Worm (Caenorhabditis elegans): ENCODE measurements around the gene sftd-3.

Gene sftd-3

DNA sequence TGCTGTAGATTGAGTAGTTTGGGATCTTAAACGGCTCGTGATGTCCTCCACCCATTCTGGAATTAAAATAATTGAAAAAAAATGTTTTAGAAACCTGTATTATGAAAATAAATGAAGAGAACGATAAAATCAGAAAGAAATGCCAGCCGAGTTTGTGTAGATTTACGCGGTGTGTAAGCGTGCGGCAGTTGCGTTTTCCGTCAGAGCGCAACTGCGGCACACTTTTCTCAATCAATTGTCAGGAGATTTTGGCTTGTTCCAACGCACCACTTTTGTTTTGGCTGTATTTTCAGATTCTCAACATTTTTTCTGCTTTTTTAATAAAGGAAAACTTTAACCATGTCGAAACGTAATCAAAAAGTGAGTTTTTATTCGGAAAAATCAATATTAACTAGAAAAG lies 886 bp upstream of the sftd-3 start, which contains the start of the genes ndub-3 and C18E9.2:
Gene ndub-3, minus strand, starts transcription at position 56 of the 400 bp plus-strand sequence.
Gene C18E9.2, plus strand, starts transcription at position 172 of the 400 bp plus-strand sequence.
- 0 out of 2 replicates have a peak, but pooled peaks have one; percentile 48 for TF ChIP-seq ztf-23 (GFP tag; IDR thresholded peaks at IDR 0.05)
- no peak for TF ChIP-seq klf-2 (GFP tag; conservative IDR thresholded peaks at IDR 0.05)

DNA sequence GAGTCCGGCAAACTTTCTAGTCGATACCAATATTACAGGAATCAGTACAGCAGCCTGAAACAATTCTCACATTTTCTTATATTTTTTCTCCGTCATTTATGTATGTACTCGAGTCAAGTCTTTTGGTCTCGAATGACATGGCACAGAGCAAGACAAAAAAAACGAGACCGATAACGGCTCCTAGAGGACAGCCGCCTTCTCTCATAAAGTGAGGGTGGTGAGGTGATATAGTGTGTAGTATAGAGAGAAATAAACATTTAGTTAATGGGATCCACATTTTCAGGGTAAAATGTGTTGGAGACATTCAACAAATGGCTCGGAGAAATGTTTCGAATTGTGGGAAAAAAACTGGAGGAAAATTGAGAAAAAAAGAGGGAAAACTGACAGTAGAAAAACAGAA lies 1.7 kb downstream of the sftd-3 start:
- TF ChIP-seq ztf-23 (GFP tag; IDR thresholded peaks at IDR 0.05) (no peak), tab-1 (GFP tag; IDR thresholded peaks at IDR 0.05) (no peak), med-1 (GFP tag; optimal IDR thresholded peaks at IDR 0.05; ENCODE audit: insufficient read depth) (no peak), T22C8.4 (GFP tag; IDR thresholded peaks at IDR 0.05) (no peak), cog-1 (tag; optimal IDR thresholded peaks at IDR 0.05) (no peak), klf-2 (GFP tag; conservative IDR thresholded peaks at IDR 0.05) (no peak), flt-1 (GFP tag; IDR thresholded peaks at IDR 0.05) (no peak), ztf-29 (GFP tag; IDR thresholded peaks at IDR 0.05) (no peak), ref-1 (GFP tag; conservative IDR thresholded peaks at IDR 0.05) (no peak)

DNA sequence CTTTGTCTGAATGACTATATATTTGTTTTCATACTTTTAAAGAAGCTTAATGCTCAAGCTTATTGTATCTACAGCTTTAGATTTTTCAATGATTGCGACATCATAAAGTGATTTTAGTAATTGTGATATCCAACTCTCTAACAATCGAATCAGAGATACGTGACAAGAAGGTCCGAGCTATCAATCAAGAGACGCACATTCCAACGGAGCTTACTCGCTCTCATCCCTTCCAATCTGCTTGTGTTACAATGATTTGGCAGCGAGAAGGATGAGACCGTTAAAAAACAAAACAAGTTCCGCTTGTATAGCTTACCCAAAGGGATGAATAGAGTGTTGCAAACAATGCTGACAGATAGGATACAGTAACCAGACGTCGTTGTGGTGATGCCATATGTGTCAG lies 2.5 kb downstream of the sftd-3 start:
- TF ChIP-seq klf-2 (GFP tag; conservative IDR thresholded peaks at IDR 0.05) (no peak), ref-1 (GFP tag; conservative IDR thresholded peaks at IDR 0.05) (no peak), flt-1 (GFP tag; IDR thresholded peaks at IDR 0.05) (no peak), med-1 (GFP tag; optimal IDR thresholded peaks at IDR 0.05; ENCODE audit: insufficient read depth) (no peak), ztf-23 (GFP tag; IDR thresholded peaks at IDR 0.05) (no peak)

DNA sequence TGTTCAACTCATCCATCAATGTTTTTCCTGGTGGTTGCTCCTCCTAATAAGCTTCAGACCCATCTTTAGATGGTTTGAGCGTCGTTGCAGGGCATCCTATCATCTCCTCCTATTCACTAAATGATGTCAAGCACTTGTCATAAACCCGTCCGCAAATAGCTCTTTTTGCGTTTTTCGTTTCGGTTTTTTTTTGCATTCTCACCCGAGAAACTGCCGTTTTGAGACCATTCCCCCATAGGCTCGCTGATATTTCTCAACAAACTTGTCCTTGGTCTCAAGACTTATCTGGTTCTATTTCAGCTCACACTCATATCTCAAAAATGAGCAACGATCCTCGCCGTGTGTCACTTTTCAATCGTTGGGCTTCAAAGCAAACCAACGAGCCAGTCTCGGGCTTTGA lies 3.5 kb downstream of the sftd-3 start, which contains the start of gene cal-2:
Gene cal-2, plus strand, starts transcription at position 301 of the 400 bp plus-strand sequence.
- no peak for TF ChIP-seq ztf-29 (GFP tag; IDR thresholded peaks at IDR 0.05)

DNA sequence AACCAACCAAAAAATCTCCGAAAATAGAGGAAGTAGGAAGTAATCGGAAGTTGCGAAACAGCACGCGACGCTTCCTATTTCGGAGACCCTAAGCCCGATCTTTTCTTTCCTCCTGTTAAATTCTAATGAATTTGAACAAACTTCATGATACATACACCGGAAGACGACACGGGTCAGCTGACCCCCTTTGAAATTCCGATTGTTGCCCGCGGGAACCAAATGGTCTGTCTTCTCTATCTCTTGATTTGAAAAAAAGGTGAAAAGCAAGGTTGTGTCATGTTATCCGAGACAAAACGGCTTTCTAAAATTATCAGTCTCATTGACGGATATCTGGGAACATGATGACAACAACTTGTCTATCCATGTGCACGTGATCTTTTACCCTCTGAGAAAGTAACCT lies 4.9 kb downstream of the sftd-3 start:
- no peak for TF ChIP-seq ref-1 (GFP tag; conservative IDR thresholded peaks at IDR 0.05)
- no peak for TF ChIP-seq klf-2 (GFP tag; conservative IDR thresholded peaks at IDR 0.05)
- TF ChIP-seq flt-1 (GFP tag; IDR thresholded peaks at IDR 0.05): no peak
- no peak for TF ChIP-seq med-1 (GFP tag; optimal IDR thresholded peaks at IDR 0.05; ENCODE audit: insufficient read depth)
- no peak for TF ChIP-seq cog-1 (tag; optimal IDR thresholded peaks at IDR 0.05)
- TF ChIP-seq ztf-23 (GFP tag; IDR thresholded peaks at IDR 0.05): no peak
- TF ChIP-seq ztf-29 (GFP tag; IDR thresholded peaks at IDR 0.05): no peak

DNA sequence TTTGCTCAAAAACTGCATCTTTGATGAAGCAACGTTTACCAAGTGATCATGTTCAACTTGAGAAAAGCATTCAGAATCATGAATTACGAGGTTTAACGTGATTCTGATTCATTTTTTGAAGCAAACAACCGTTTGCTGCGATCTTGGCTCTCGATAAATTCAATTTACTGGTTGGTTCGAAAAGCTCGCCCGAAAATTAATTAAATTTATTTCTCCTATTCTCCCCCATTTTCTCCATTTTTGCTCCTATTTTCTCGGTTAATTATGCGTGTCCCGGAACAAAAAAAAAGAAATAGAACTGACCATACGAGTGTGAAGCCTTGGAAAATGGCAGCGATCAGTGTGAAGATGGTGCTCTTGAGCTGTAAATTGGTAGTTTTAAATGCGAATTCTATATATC lies 7.1 kb downstream of the sftd-3 start:
- TF ChIP-seq ztf-23 (GFP tag; IDR thresholded peaks at IDR 0.05) (no peak), tab-1 (GFP tag; IDR thresholded peaks at IDR 0.05) (no peak), ref-1 (GFP tag; conservative IDR thresholded peaks at IDR 0.05) (no peak), cog-1 (tag; optimal IDR thresholded peaks at IDR 0.05) (no peak), flt-1 (GFP tag; IDR thresholded peaks at IDR 0.05) (no peak), klf-2 (GFP tag; conservative IDR thresholded peaks at IDR 0.05) (no peak), med-1 (GFP tag; optimal IDR thresholded peaks at IDR 0.05; ENCODE audit: insufficient read depth) (no peak), ztf-29 (GFP tag; IDR thresholded peaks at IDR 0.05) (no peak)

DNA sequence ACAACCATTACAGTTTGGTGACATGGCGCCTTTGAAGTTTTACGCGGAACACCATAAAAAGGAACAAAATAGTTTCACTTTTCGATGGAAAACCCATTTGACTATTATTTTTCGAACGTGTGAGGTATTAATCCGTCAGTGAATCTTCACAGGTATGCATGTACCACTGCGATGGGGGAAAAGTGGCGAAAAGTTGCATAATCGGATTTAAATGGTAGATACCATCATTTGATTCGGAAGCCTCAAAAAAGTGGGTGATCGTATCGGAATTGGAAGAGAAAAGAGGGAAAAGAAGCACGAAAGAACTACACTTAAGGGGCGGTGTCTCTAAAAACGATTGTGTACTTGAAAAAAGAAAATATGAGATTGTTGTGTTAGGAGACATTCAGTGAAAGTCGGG lies 10.2 kb downstream of the sftd-3 start:
- TF ChIP-seq flt-1 (GFP tag; IDR thresholded peaks at IDR 0.05) (no peak), T22C8.4 (GFP tag; IDR thresholded peaks at IDR 0.05) (no peak), cog-1 (tag; optimal IDR thresholded peaks at IDR 0.05) (no peak), med-1 (GFP tag; optimal IDR thresholded peaks at IDR 0.05; ENCODE audit: insufficient read depth) (no peak), ztf-29 (GFP tag; IDR thresholded peaks at IDR 0.05) (no peak), ref-1 (GFP tag; conservative IDR thresholded peaks at IDR 0.05) (no peak), klf-2 (GFP tag; conservative IDR thresholded peaks at IDR 0.05) (no peak), ztf-23 (GFP tag; IDR thresholded peaks at IDR 0.05) (no peak)

DNA sequence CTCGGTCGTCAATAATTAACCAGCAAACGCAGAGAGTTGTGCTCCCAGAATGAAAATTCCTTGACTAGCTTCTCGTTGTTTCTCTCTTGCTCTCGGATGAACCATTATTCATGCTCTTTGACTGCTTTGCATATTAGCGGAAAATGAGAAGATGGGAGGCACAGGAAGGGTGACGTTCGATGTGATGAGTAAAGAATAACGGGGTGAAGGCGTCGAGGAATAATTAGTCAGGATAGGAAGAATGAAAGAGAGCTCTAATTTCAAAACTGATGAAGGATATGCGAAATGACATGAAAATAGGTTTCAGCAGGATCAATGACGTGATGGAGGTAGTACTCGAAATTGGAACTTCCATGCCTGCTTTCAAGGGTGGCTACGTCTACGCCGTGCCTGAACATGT lies 12.7 kb downstream of the sftd-3 start:
- TF ChIP-seq T22C8.4 (GFP tag; IDR thresholded peaks at IDR 0.05) (no peak), med-1 (GFP tag; optimal IDR thresholded peaks at IDR 0.05; ENCODE audit: insufficient read depth) (no peak), tab-1 (GFP tag; IDR thresholded peaks at IDR 0.05) (no peak), klf-2 (GFP tag; conservative IDR thresholded peaks at IDR 0.05) (no peak), ztf-29 (GFP tag; IDR thresholded peaks at IDR 0.05) (no peak), cog-1 (tag; optimal IDR thresholded peaks at IDR 0.05) (no peak), flt-1 (GFP tag; IDR thresholded peaks at IDR 0.05) (no peak), ref-1 (GFP tag; conservative IDR thresholded peaks at IDR 0.05) (no peak), ztf-23 (GFP tag; IDR thresholded peaks at IDR 0.05) (no peak)

DNA sequence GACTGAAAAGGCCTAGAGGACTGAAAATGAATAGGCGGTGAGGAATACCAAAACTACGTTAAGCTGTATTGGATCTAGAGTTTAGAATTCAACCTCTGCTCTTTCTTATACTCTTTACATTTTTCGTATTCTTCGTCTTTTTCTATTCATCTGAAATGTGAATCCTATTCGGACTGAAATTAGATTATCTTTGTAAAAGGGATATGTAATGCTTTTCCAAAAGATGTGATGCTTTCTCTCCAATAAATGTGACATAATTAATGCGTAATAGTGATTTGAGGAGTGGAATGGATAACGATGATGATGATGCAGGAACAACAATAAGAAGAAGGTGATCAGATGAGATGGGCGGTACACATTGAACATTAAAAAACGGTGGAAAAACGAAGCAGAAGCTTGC lies 15.3 kb downstream of the sftd-3 start:
- no peak for TF ChIP-seq ztf-29 (GFP tag; IDR thresholded peaks at IDR 0.05)
- no peak for TF ChIP-seq flt-1 (GFP tag; IDR thresholded peaks at IDR 0.05)
- no peak for TF ChIP-seq ztf-23 (GFP tag; IDR thresholded peaks at IDR 0.05)
- no peak for TF ChIP-seq ref-1 (GFP tag; conservative IDR thresholded peaks at IDR 0.05)
- TF ChIP-seq med-1 (GFP tag; optimal IDR thresholded peaks at IDR 0.05; ENCODE audit: insufficient read depth): no peak
- TF ChIP-seq klf-2 (GFP tag; conservative IDR thresholded peaks at IDR 0.05): no peak
- no peak for TF ChIP-seq tab-1 (GFP tag; IDR thresholded peaks at IDR 0.05)
- TF ChIP-seq cog-1 (tag; optimal IDR thresholded peaks at IDR 0.05): no peak
- TF ChIP-seq T22C8.4 (GFP tag; IDR thresholded peaks at IDR 0.05): no peak

DNA sequence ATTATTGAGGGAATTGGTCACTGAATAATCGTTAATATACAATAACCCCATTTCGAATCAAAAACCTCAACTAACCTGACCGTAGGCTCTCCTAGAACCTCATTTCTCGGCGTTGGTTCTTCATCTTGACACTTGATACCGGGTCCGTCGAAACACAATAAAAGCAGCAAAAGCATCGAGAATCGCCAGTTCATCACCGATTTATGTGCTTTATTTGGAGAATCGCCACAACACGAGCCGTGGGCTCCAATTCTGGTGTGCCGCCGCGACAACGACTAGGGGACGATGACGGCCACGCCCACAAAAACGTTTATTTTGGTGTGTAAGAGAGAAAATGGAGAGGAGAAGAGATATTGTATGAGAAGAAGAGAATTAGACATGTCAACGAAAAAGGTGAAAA lies 16.6 kb downstream of the sftd-3 start, which contains the start of gene cutl-15:
Gene cutl-15, minus strand, starts transcription at position 298 of the 400 bp plus-strand sequence.
- TF ChIP-seq cog-1 (tag; optimal IDR thresholded peaks at IDR 0.05) (no peak), med-1 (GFP tag; optimal IDR thresholded peaks at IDR 0.05; ENCODE audit: insufficient read depth) (no peak), klf-2 (GFP tag; conservative IDR thresholded peaks at IDR 0.05) (no peak), flt-1 (GFP tag; IDR thresholded peaks at IDR 0.05) (no peak), T22C8.4 (GFP tag; IDR thresholded peaks at IDR 0.05) (no peak), ztf-23 (GFP tag; IDR thresholded peaks at IDR 0.05) (no peak), ref-1 (GFP tag; conservative IDR thresholded peaks at IDR 0.05) (no peak), ztf-29 (GFP tag; IDR thresholded peaks at IDR 0.05) (no peak), tab-1 (GFP tag; IDR thresholded peaks at IDR 0.05) (no peak)

Measured in whole organism, midembryonic.